Worm (Caenorhabditis elegans): Measurements from ENCODE around the gene luc-7L.

luc-7L gene

ce11 chrII:7707383-7707782 lies at the start of gene luc-7L:
luc-7L (minus strand) TSS chrII:7707483.
- TF ChIP-seq him-1 (tag; optimal IDR thresholded peaks at IDR 0.05) (no peak), W03F9.2 (tag; optimal IDR thresholded peaks at IDR 0.05) (no peak), dao-5 (tag; optimal IDR thresholded peaks at IDR 0.05) (no peak)

- peak; percentile 32 for TF ChIP-seq W03F9.2 (tag; optimal IDR thresholded peaks at IDR 0.05)
- TF ChIP-seq him-1 (tag; optimal IDR thresholded peaks at IDR 0.05), result no peak
- peak; percentile 38 for TF ChIP-seq dao-5 (tag; optimal IDR thresholded peaks at IDR 0.05)
Observed at ce11 chrII:7756810-7757209, 49.5 kb upstream of the luc-7L start.

ce11 chrII:7755116-7755571 lies 47.9 kb upstream of the luc-7L start, which contains the start of the genes B0228.6 and B0228.1:
B0228.6 (minus strand) TSS chrII:7755166.
B0228.1 (plus strand) TSS chrII:7755343.
- TF ChIP-seq dao-5 (tag; optimal IDR thresholded peaks at IDR 0.05) (no peak), W03F9.2 (tag; optimal IDR thresholded peaks at IDR 0.05) (no peak), him-1 (tag; optimal IDR thresholded peaks at IDR 0.05) (no peak)

ce11 chrII:7753500-7753899 lies 46.2 kb upstream of the luc-7L start, which contains the start of gene trx-1:
trx-1 (minus strand) TSS chrII:7753600.
- TF ChIP-seq dao-5 (tag; optimal IDR thresholded peaks at IDR 0.05) (no peak), him-1 (tag; optimal IDR thresholded peaks at IDR 0.05) (no peak)

- TF ChIP-seq him-1 (tag; optimal IDR thresholded peaks at IDR 0.05), result no peak
- TF ChIP-seq dao-5 (tag; optimal IDR thresholded peaks at IDR 0.05), result no peak
- no peak for TF ChIP-seq W03F9.2 (tag; optimal IDR thresholded peaks at IDR 0.05)
Observed at ce11 chrII:7736725-7737124, 29.4 kb upstream of the luc-7L start.

- TF ChIP-seq him-1 (tag; optimal IDR thresholded peaks at IDR 0.05) (no peak), dao-5 (tag; optimal IDR thresholded peaks at IDR 0.05) (no peak), W03F9.2 (tag; optimal IDR thresholded peaks at IDR 0.05) (no peak)
Observed at ce11 chrII:7724603-7725002, 17.3 kb upstream of the luc-7L start, which contains the start of gene cpna-2. cpna-2 (plus strand) TSS chrII:7724903.

ce11 chrII:7722784-7723183 lies 15.5 kb upstream of the luc-7L start:
- no peak for TF ChIP-seq dao-5 (tag; optimal IDR thresholded peaks at IDR 0.05)
- no peak for TF ChIP-seq W03F9.2 (tag; optimal IDR thresholded peaks at IDR 0.05)

- TF ChIP-seq him-1 (tag; optimal IDR thresholded peaks at IDR 0.05) (no peak), W03F9.2 (tag; optimal IDR thresholded peaks at IDR 0.05) (no peak), dao-5 (tag; optimal IDR thresholded peaks at IDR 0.05) (no peak)
Observed at ce11 chrII:7720479-7720878, 13.2 kb upstream of the luc-7L start.

- TF ChIP-seq dao-5 (tag; optimal IDR thresholded peaks at IDR 0.05) (no peak), W03F9.2 (tag; optimal IDR thresholded peaks at IDR 0.05) (no peak), him-1 (tag; optimal IDR thresholded peaks at IDR 0.05) (no peak)
Observed at ce11 chrII:7719039-7719438, 11.8 kb upstream of the luc-7L start.

- TF ChIP-seq W03F9.2 (tag; optimal IDR thresholded peaks at IDR 0.05), result no peak
- no peak for TF ChIP-seq dao-5 (tag; optimal IDR thresholded peaks at IDR 0.05)
- TF ChIP-seq him-1 (tag; optimal IDR thresholded peaks at IDR 0.05), result no peak
Observed at ce11 chrII:7718491-7718890, 11.2 kb upstream of the luc-7L start, which contains the start of gene cpna-5. cpna-5 (minus strand) TSS chrII:7718591.

ce11 chrII:7716112-7716511 lies 8.8 kb upstream of the luc-7L start:
- TF ChIP-seq W03F9.2 (tag; optimal IDR thresholded peaks at IDR 0.05), result no peak
- no peak for TF ChIP-seq dao-5 (tag; optimal IDR thresholded peaks at IDR 0.05)
- no peak for TF ChIP-seq him-1 (tag; optimal IDR thresholded peaks at IDR 0.05)

- TF ChIP-seq him-1 (tag; optimal IDR thresholded peaks at IDR 0.05), result no peak
- TF ChIP-seq dao-5 (tag; optimal IDR thresholded peaks at IDR 0.05), result no peak
- TF ChIP-seq W03F9.2 (tag; optimal IDR thresholded peaks at IDR 0.05), result no peak
Observed at ce11 chrII:7714614-7715186, 7.4 kb upstream of the luc-7L start.

ce11 chrII:7709301-7709754 lies 2.0 kb upstream of the luc-7L start, which contains the start of gene sre-1:
sre-1 (plus strand) TSS chrII:7709704.
- TF ChIP-seq him-1 (tag; optimal IDR thresholded peaks at IDR 0.05) (no peak), W03F9.2 (tag; optimal IDR thresholded peaks at IDR 0.05) (no peak), dao-5 (tag; optimal IDR thresholded peaks at IDR 0.05) (no peak)

- TF ChIP-seq him-1 (tag; optimal IDR thresholded peaks at IDR 0.05), result peak; percentile 78
- no peak for TF ChIP-seq dao-5 (tag; optimal IDR thresholded peaks at IDR 0.05)
- peak; percentile 14 for TF ChIP-seq W03F9.2 (tag; optimal IDR thresholded peaks at IDR 0.05)
Observed at ce11 chrII:7708540-7708939, 1.3 kb upstream of the luc-7L start, which contains the start of gene B0495.9. B0495.9 (minus strand) TSS chrII:7708710.

ce11 chrII:7705152-7705551 lies 2.1 kb downstream of the luc-7L start, which contains the start of gene B0495.7:
B0495.7 (minus strand) TSS chrII:7705233.
- TF ChIP-seq W03F9.2 (tag; optimal IDR thresholded peaks at IDR 0.05), result no peak
- no peak for TF ChIP-seq dao-5 (tag; optimal IDR thresholded peaks at IDR 0.05)
- TF ChIP-seq him-1 (tag; optimal IDR thresholded peaks at IDR 0.05), result no peak
